Worm (Caenorhabditis elegans): Measurements from ENCODE around the gene ZC239.21.
"Not testable (repeated sequence)": the region's sequence is repeated elsewhere in the genome, so short reads cannot be mapped to it uniquely, and the experiment has no call there.

Gene ZC239.21

DNA sequence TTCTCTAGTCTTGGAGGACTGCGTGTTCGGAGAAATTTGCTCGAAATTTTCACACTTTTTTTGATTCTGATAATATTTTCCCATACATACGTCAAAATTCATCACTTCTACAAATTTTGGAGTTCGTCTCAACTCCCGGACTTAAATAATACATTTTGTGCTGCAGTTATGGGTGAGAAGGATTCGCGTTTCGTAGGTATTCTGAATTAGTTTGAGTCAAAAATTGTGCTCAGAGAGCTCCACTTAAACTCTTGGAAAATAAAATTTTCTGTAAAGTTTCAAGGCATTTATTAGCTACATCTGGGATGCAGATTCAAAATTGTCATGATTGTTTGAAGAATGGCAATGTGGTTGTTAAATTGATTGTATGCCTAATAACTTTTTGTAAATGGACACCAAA is 7.2 kb downstream of the ZC239.21 start, which contains the start of gene ZC239.4:
Gene ZC239.4, plus strand, starts transcription at position 301 of the 400 bp plus-strand sequence.
- TF ChIP-seq jun-1 (tag; optimal IDR thresholded peaks at IDR 0.05) (no peak), mdl-1 (tag; optimal IDR thresholded peaks at IDR 0.05) (no peak), nhr-11 (tag; optimal IDR thresholded peaks at IDR 0.05) (no peak), nhr-28 (tag; optimal IDR thresholded peaks at IDR 0.05) (no peak), egl-27 (tag; optimal IDR thresholded peaks at IDR 0.05) (no peak), hmg-11 (tag; optimal IDR thresholded peaks at IDR 0.05) (no peak), lin-15B (tag; optimal IDR thresholded peaks at IDR 0.05) (no peak), elt-1 (tag; optimal IDR thresholded peaks at IDR 0.05) (no peak), nhr-67 (tag; optimal IDR thresholded peaks at IDR 0.05) (no peak), daf-12 (tag; optimal IDR thresholded peaks at IDR 0.05) (no peak), elt-3 (tag; optimal IDR thresholded peaks at IDR 0.05) (no peak), nhr-237 (tag; optimal IDR thresholded peaks at IDR 0.05) (no peak), aly-2 (tag; optimal IDR thresholded peaks at IDR 0.05) (no peak), unc-62 (GFP tag; optimal IDR thresholded peaks at IDR 0.05) (no peak), eor-1 (tag; optimal IDR thresholded peaks at IDR 0.05) (no peak), sea-2 (GFP tag; optimal IDR thresholded peaks at IDR 0.05) (no peak), tbx-2 (tag; optimal IDR thresholded peaks at IDR 0.05) (no peak), mml-1 (tag; optimal IDR thresholded peaks at IDR 0.05) (no peak)

DNA sequence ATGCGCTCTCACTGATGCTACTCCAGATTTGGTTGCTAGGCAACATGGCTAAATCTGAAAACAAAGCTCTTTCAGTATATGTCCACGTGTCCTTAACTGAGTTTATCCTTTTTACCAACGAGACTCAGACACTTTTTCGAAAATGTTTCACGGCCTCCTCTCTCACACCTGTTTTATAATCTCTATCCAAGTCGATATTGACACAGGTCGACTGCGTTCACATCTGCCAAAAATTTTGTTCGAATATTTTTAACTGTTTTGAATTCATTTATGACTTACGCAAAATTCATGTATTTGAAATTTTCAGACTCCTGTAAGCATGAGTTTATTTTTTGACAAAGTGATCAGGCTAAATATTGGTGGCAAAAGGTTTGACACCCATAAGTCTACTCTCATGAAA is 9.0 kb downstream of the ZC239.21 start, which contains the start of gene ZC239.3:
Gene ZC239.3, plus strand, starts transcription at position 301 of the 400 bp plus-strand sequence.
- not testable (repeated sequence) for TF ChIP-seq ceh-82 (tag; optimal IDR thresholded peaks at IDR 0.05); egl-5 (tag; optimal IDR thresholded peaks at IDR 0.05); nfya-1 (tag; optimal IDR thresholded peaks at IDR 0.05; ENCODE audit: insufficient read depth)

DNA sequence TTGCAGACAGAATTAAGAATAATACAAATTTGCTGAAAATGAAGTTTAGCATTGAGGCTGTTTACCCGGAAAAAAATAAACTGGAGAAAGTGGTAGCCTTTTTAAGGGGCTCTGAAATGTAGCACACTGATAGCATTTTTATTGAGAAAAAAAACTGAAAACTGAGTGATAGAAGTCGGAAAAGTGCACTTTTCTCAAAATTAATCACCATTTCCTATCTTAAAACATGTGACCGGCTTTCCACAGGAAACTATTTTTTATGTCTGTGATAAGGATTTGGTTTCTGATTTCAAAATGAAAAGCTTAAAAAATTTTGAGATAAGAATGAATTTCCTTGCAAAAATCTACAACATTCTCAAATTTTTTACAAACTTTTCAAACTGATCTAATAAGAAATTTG is 14.0 kb downstream of the ZC239.21 start, which contains the start of gene ZC239.22:
Gene ZC239.22, minus strand, starts transcription at position 101 of the 400 bp plus-strand sequence.
- TF ChIP-seq egl-27 (tag; optimal IDR thresholded peaks at IDR 0.05) = no peak
- no peak for TF ChIP-seq mdl-1 (tag; optimal IDR thresholded peaks at IDR 0.05)
- peak; percentile 15 for TF ChIP-seq elt-2 (tag; optimal IDR thresholded peaks at IDR 0.05)
- TF ChIP-seq ZK546.5 (tag; optimal IDR thresholded peaks at IDR 0.05) = no peak

DNA sequence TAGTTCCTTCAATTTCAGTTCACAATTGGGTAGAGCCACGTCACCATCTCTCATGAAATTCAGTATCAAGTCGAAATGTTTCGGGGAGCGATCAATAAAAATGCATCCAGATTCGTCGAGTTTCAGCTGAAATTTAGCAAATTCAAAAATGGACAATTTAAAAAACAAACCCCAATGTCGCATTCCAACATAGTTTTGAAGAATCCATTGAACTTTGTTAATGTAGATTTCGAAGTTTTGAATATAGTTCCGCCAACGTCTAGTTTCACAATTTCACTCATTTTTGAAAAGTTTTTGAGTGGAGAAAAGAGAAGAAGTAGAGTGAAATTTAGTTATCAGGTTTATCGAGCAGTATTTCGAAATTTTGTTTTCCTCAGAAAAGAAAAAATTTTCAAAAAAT is 15.0 kb downstream of the ZC239.21 start, which contains the start of gene ZC239.14:
Gene ZC239.14, minus strand, starts transcription at position 305 of the 400 bp plus-strand sequence.
- no peak for TF ChIP-seq fos-1 (tag; optimal IDR thresholded peaks at IDR 0.05)
- no peak for TF ChIP-seq ceh-28 (tag; optimal IDR thresholded peaks at IDR 0.05)
- no peak for TF ChIP-seq nhr-25 (tag; optimal IDR thresholded peaks at IDR 0.05)
- no peak for TF ChIP-seq aly-2 (tag; optimal IDR thresholded peaks at IDR 0.05)
- TF ChIP-seq fkh-2 (tag; optimal IDR thresholded peaks at IDR 0.05) = no peak
- TF ChIP-seq lin-15B (tag; optimal IDR thresholded peaks at IDR 0.05) = no peak
- TF ChIP-seq sea-2 (GFP tag; optimal IDR thresholded peaks at IDR 0.05) = no peak

DNA sequence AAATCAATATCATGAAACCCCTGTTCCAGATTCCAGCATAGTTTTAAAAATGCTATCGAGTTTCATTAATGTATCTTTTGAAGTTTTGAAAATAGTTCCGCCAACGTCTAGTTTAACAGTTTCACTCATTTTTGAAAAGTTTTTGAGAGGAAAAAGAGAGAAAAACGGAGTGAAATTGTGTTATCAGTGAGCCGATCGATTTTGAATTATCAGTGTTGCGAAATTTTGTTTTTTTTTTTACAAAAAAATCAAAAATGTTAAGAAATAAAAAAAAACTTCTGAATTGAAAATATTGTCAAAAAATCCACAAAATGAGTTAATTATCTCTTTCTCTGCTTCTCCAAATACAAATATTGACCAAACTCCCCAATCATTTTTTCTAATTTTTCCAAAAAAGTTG is 15.9 kb downstream of the ZC239.21 start, which contains the start of gene ZC239.13:
Gene ZC239.13, minus strand, starts transcription at position 154 of the 400 bp plus-strand sequence.
- TF ChIP-seq lin-39 (tag; optimal IDR thresholded peaks at IDR 0.05) (no peak), elt-2 (tag; optimal IDR thresholded peaks at IDR 0.05) (peak; percentile 39), jun-1 (tag; optimal IDR thresholded peaks at IDR 0.05) (no peak)

DNA sequence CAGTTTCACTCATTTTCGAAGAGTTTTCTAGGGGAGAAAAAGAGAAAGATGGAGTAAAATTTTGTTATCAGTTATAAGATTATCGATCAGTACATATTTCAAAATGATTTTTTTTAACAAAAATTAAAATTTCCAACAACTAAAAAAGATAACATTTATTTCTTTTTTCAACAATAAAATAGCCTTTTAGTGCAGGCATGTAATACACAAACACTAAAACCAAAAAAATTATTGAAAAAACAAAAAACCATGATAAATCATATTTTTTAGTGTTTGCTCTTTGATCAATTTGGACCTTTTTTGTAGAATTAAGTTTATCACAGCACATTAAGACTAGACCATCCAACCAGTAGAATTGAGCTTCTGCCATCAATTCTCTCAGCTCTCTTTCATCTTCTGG is 17.9 kb downstream of the ZC239.21 start, which contains the start of gene ZC239.15:
Gene ZC239.15, minus strand, starts transcription at position 101 of the 400 bp plus-strand sequence.
- peak; percentile 20 for TF ChIP-seq elt-2 (tag; optimal IDR thresholded peaks at IDR 0.05)
- no peak for TF ChIP-seq elt-3 (tag; optimal IDR thresholded peaks at IDR 0.05)

DNA sequence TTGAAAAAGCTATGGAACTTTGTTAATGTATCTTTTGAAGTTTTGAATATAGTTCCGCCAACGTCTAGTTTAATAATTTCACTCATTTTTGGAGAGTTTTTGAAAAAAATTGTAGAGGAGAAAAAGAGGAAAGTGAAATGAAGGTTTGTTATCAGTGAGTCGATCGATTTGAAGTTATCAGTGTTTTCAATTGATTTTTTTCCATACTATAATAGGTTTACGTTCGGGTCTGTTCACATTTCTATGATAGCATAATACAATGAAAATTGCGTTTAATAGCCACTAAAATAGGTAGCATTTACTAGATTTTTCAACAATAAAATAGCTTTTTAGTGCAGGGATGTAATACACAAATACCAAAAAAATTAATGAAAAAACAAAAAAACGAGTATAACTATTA is 18.5 kb downstream of the ZC239.21 start, which contains the start of gene ZC239.16:
Gene ZC239.16, minus strand, starts transcription at position 120 of the 400 bp plus-strand sequence.
- TF ChIP-seq pqm-1 (tag; optimal IDR thresholded peaks at IDR 0.05) (peak; percentile 55), elt-2 (tag; optimal IDR thresholded peaks at IDR 0.05) (peak; percentile 73), nhr-28 (tag; optimal IDR thresholded peaks at IDR 0.05) (no peak), pha-4 (tag; optimal IDR thresholded peaks at IDR 0.05) (peak; percentile 35)

Data from whole organism, L3 larva.